Worm (Caenorhabditis elegans) whole organism, L3 larva: ENCODE results near the gene R07B1.5.

ENCODE experiments used
- ceh-82 ChIP-seq: fragments of 150-350 bp; optimal IDR thresholded peaks from 2 replicates; lab custom pipeline; 2014; ENCODE audit warnings: missing biosample characterization, missing genetic modification characterization
- fos-1 ChIP-seq: fragments of 150-350 bp; optimal IDR thresholded peaks from 2 replicates; lab custom pipeline; 2014; ENCODE audit warnings: missing biosample characterization, missing genetic modification characterization
- nhr-11 ChIP-seq: fragments of 150-350 bp; optimal IDR thresholded peaks from 2 replicates; lab custom pipeline; 2014; ENCODE audit warnings: missing biosample characterization, missing genetic modification characterization
- nhr-237 ChIP-seq: fragments of 150-350 bp; optimal IDR thresholded peaks from 2 replicates; lab custom pipeline; 2014; ENCODE audit warnings: missing biosample characterization, missing genetic modification characterization
- nhr-67 ChIP-seq: fragments of 150-350 bp; optimal IDR thresholded peaks from 2 replicates; lab custom pipeline; 2014; ENCODE audit warnings: missing biosample characterization, missing genetic modification characterization
- nhr-76 ChIP-seq: fragments of 150-350 bp; sonication (generic microtip); optimal IDR thresholded peaks from 5 replicates; lab custom pipeline; 2014; ENCODE audit warnings: missing biosample characterization, missing genetic modification characterization
- nhr-77 ChIP-seq: fragments of 150-350 bp; optimal IDR thresholded peaks from 2 replicates; lab custom pipeline; 2014; ENCODE audit warnings: missing biosample characterization, missing genetic modification characterization
- unc-62 ChIP-seq: fragments of 150-350 bp; sonication (generic microtip); optimal IDR thresholded peaks from 4 replicates; lab custom pipeline; 2014; ENCODE audit warnings: missing biosample characterization, missing genetic modification reagents, missing genetic modification characterization
- zag-1 ChIP-seq: fragments of 150-350 bp; optimal IDR thresholded peaks from 2 replicates; lab custom pipeline; 2014; ENCODE audit warnings: missing biosample characterization, missing genetic modification characterization

DNA sequence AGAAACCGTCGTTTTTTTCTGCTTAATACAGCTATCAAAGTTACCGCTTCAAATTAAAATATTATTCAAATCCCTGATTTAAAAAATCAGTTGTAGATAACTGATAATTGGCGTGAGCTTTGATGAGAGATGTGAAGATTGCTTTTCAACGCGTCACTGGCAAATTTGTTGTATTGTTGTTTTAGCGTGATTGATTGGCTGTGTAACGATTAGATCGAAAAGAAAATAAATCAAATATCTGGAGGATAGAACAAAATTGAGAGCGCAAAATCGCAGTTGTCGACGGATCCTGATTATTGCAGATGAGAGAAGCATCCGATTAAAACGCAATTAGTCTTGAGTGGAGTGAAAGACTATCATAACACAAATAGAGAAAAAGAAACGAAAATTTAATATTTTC lies 22.5 kb upstream of the R07B1.5 start:
- TF ChIP-seq nhr-11 (tag; lab: Kevin White, UChicago) = no peak
- no peak for TF ChIP-seq nhr-237 (tag; lab: Kevin White, UChicago)
- no peak for TF ChIP-seq fos-1 (tag; lab: Kevin White, UChicago)
- no peak for TF ChIP-seq ceh-82 (tag; lab: Kevin White, UChicago)
- no peak for TF ChIP-seq nhr-76 (tag; lab: Kevin White, UChicago)
- TF ChIP-seq nhr-67 = no peak
- TF ChIP-seq unc-62 (GFP tag; lab: Kevin White, UChicago) = no peak
- TF ChIP-seq nhr-77 = no peak
- TF ChIP-seq zag-1 = no peak
